Fruit fly (Drosophila melanogaster): ENCODE data around the gene CG31698.

Gene CG31698

DNA sequence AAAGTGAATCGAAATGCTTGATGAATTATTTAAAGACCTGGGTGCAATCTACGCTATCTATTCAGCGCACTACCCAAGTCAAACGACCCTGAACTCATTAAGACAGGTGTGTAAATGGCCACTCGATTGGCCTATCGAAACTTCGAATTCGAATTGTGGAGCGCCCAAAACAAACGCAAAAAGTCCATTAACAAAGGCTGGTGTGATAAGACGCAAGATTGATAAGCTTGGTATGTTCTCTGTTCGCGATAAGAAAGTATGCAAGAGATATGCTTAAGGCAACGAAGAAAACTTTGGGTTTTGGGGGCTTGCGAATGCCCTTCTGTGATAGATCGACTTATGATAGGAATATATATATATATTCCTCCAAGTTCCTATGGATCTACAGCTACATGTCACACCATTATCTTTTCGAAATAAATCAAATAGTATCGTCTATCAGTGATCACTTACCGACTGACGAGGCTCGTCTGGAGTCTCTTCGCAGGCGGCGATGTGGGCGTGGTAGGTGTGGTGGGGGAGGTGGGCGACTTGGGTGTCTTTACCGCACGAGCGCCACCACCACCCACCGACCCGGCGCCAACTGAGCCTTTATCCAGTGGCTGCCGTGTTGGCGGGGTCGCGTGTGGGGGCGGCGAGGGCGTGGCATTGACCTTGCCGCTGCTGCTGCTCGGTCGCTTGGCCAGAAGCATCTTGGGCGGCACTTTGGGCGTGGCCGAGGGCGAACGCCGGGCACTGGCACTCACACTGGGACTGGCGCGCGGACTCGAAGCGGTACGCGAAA is 49.9 kb downstream of the CG31698 start:
- peak; percentile 5 for TF ChIP-seq svp (GFP tag)
- no peak for TF ChIP-seq CG6163 (GFP tag; IDR thresholded peaks at IDR 0.05)
- no peak for TF ChIP-seq CG8119 (GFP tag; IDR thresholded peaks at IDR 0.05)
- TF ChIP-seq acj6 (GFP tag; optimal IDR thresholded peaks at IDR 0.05), result no peak
- no peak for TF ChIP-seq spab (GFP tag; optimal IDR thresholded peaks at IDR 0.05)

Measured in whole organism, prepupa.